Worm (Caenorhabditis elegans) whole organism, young adult: ENCODE data around the gene nse-4.

Experiments used
- T07F8.4 ChIP-seq: sonication (generic microtip); optimal IDR thresholded peaks from 2 replicates; lab custom pipeline; 2016; ENCODE audit warnings: mild to moderate bottlenecking, missing genetic modification characterization, moderate library complexity, missing compliant biosample characterization
- ama-1 ChIP-seq, 3 experiments: fragments of 150-350 bp in 1 of 3; sonication (generic microtip) in 2 of 3; optimal IDR thresholded peaks; 2 replicates each; lab custom pipeline; 2014 to 2018; ENCODE audit warnings: missing biosample characterization in 2 of 3, missing genetic modification characterization in 2 of 3, missing genetic modification reagents in 2 of 3
- ceh-100 ChIP-seq: fragments of 200-800 bp; sonication (Bioruptor generic); IDR thresholded peaks from 2 replicates; pipeline ENCODE4 v1.3.6; 2022; ENCODE audit warnings: missing genetic modification reagents, missing genetic modification characterization, missing compliant biosample characterization
- ceh-79 ChIP-seq: sonication (generic microtip); optimal IDR thresholded peaks from 2 replicates; lab custom pipeline; 2017; ENCODE audit warnings: mild to moderate bottlenecking, missing genetic modification characterization, missing compliant biosample characterization
- egl-18 ChIP-seq: fragments of 200-800 bp; sonication (Bioruptor generic); IDR thresholded peaks from 2 replicates; pipeline ENCODE4 v1.3.6; 2022; ENCODE audit warnings: missing genetic modification reagents, missing genetic modification characterization, missing compliant biosample characterization
- mxl-1 ChIP-seq: sonication (generic microtip); optimal IDR thresholded peaks from 2 replicates; lab custom pipeline; 2016; ENCODE audit warnings: missing genetic modification characterization, missing compliant biosample characterization
- nhr-90 ChIP-seq: sonication (generic microtip); optimal IDR thresholded peaks from 2 replicates; lab custom pipeline; 2016; ENCODE audit warnings: missing genotype, mild to moderate bottlenecking, missing genetic modification characterization, missing compliant biosample characterization
- snpc-4 ChIP-seq, 5 experiments: fragments of 150-350 bp in 1 of 5; sonication (generic microtip) in 4 of 5; optimal IDR thresholded peaks; 2 replicates each; lab custom pipeline; 2014 to 2018; ENCODE audit warnings: missing genetic modification characterization in 5 of 5, missing biosample characterization in 3 of 5, antibody characterized with exemption in 2 of 5, mild to moderate bottlenecking in 2 of 5, missing compliant biosample characterization in 2 of 5, missing genotype in 2 of 5, moderate library complexity in 2 of 5, missing genetic modification reagents in 1 of 5
- tlf-1 ChIP-seq: fragments of 200-800 bp; sonication (Bioruptor generic); optimal IDR thresholded peaks from 2 replicates; lab custom pipeline; 2018; ENCODE audit warnings: mild to moderate bottlenecking, missing genetic modification characterization, missing compliant biosample characterization

DNA sequence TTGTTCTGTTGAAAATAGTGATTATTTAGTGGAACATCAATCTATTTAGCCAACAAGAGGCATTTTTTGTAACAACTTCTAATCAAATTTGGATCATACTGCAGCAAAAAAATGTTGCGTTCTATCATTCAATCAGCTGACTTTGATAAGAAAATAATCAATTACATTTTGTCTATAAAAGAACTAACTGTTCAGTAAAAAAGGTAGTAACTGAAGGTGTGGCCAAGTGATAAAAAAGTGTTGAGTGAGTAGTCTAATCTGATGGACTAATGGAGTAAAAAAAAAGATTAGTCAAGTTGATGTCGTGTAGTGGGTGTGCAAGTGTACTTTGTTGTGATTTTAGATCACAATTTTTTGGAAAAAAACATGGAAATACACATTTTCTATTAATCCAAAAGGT is 11.7 kb downstream of the nse-4 start:
- TF ChIP-seq mxl-1 (no peak), ama-1 (optimal IDR thresholded peaks at IDR 0.05; lab: Kevin White, UChicago) (no peak), ama-1 (GFP tag; optimal IDR thresholded peaks at IDR 0.05; lab: Kevin White, UChicago) (no peak), T07F8.4 (no peak), egl-18 (no peak), snpc-4 (GFP tag; optimal IDR thresholded peaks at IDR 0.05; lab: Kevin White, UChicago) (no peak), snpc-4 (tag; optimal IDR thresholded peaks at IDR 0.05; lab: Kevin White, UChicago) (no peak), nhr-90 (no peak), ceh-100 (GFP tag; lab: Robert Waterston, UW) (no peak), ceh-79 (tag; lab: Kevin White, UChicago) (no peak), tlf-1 (GFP tag; lab: Kevin White, UChicago) (no peak)
